Fruit fly (Drosophila melanogaster) whole organism, embryonic: ENCODE data around the gene CG3040.

ENCODE experiments used
- BtbVII ChIP-seq: fragments of 200-800 bp; sonication (Bioruptor generic); optimal IDR thresholded peaks from 3 replicates; lab custom pipeline; 2017; ENCODE audit warnings: missing biosample characterization, mild to moderate bottlenecking, missing genetic modification characterization
- CG10147 ChIP-seq: fragments of 200-800 bp; sonication (Bioruptor generic); optimal IDR thresholded peaks from 2 replicates; lab custom pipeline; 2019; ENCODE audit warnings: missing biosample characterization, mild to moderate bottlenecking, missing genetic modification characterization, moderate library complexity
- CG10366 ChIP-seq: fragments of 200-800 bp; sonication (Bioruptor generic); IDR thresholded peaks from 2 replicates; pipeline ENCODE4 v1.3.6; 2022; ENCODE audit warnings: missing biosample characterization, missing genetic modification characterization
- CG10979 ChIP-seq: fragments of 200-800 bp; sonication (Bioruptor generic); optimal IDR thresholded peaks from 2 replicates; lab custom pipeline; 2018; ENCODE audit warnings: missing biosample characterization, mild to moderate bottlenecking, missing genetic modification characterization, moderate library complexity
- CG11093 ChIP-seq: fragments of 200-800 bp; sonication (Bioruptor generic); IDR thresholded peaks from 3 replicates; pipeline ENCODE4 v1.3.6; 2022; ENCODE audit warnings: missing biosample characterization, missing genetic modification characterization
- CG11247 ChIP-seq: fragments of 200-800 bp; sonication (Bioruptor generic); IDR thresholded peaks from 2 replicates; pipeline ENCODE4 v1.3.6; 2022; ENCODE audit warnings: missing biosample characterization, missing genetic modification characterization
- CG12299 ChIP-seq: fragments of 200-800 bp; sonication (Bioruptor generic); optimal IDR thresholded peaks from 2 replicates; lab custom pipeline; 2018; ENCODE audit warnings: missing biosample characterization, mild to moderate bottlenecking, missing genetic modification characterization
- CG13123 ChIP-seq: fragments of 200-800 bp; sonication (Bioruptor generic); optimal IDR thresholded peaks from 2 replicates; lab custom pipeline; 2016; ENCODE audit warnings: missing biosample characterization, missing genetic modification characterization
- CG14050 ChIP-seq: fragments of 200-800 bp; sonication (Bioruptor generic); IDR thresholded peaks from 3 replicates; pipeline ENCODE4 v1.3.6; 2022; ENCODE audit warnings: missing biosample characterization, missing genetic modification characterization
- CG16779 ChIP-seq: fragments of 200-800 bp; sonication (Bioruptor generic); IDR thresholded peaks from 2 replicates; pipeline ENCODE4 v1.3.6; 2022; ENCODE audit warnings: missing biosample characterization, missing genetic modification characterization
- CG2129 ChIP-seq: fragments of 200-800 bp; sonication (Bioruptor generic); IDR thresholded peaks from 2 replicates; pipeline ENCODE4 v1.3.6; 2022; ENCODE audit warnings: missing biosample characterization, missing genetic modification characterization; ENCODE audit not compliant: partially characterized antibody
- CG2712 ChIP-seq: fragments of 200-800 bp; optimal IDR thresholded peaks from 3 replicates; lab custom pipeline; 2019; ENCODE audit warnings: missing biosample characterization, mild to moderate bottlenecking, missing genetic modification characterization, moderate library complexity
- CG32767 ChIP-seq: fragments of 200-800 bp; sonication (Bioruptor generic); IDR thresholded peaks from 2 replicates; pipeline ENCODE4 v1.3.6; 2022; ENCODE audit warnings: missing biosample characterization, missing genetic modification characterization
- CG34376 ChIP-seq: fragments of 200-800 bp; sonication (Bioruptor generic); optimal IDR thresholded peaks from 2 replicates; lab custom pipeline; 2018; ENCODE audit warnings: missing biosample characterization, mild to moderate bottlenecking, missing genetic modification characterization
- CG5245 ChIP-seq: fragments of 200-800 bp; sonication (Bioruptor generic); optimal IDR thresholded peaks from 3 replicates; lab custom pipeline; 2016; ENCODE audit warnings: missing biosample characterization, missing genetic modification characterization
- CG6654 ChIP-seq: fragments of 200-800 bp; sonication (Bioruptor generic); optimal IDR thresholded peaks from 2 replicates; lab custom pipeline; 2017; ENCODE audit warnings: missing biosample characterization, mild to moderate bottlenecking, missing genetic modification characterization
- CG8290 ChIP-seq, 3 experiments: fragments of 200-800 bp; sonication (Bioruptor generic); optimal IDR thresholded peaks; 2 replicates each; lab custom pipeline; 2016 to 2019; ENCODE audit warnings: missing biosample characterization in 3 of 3, missing genetic modification characterization in 3 of 3, mild to moderate bottlenecking in 2 of 3, moderate library complexity in 1 of 3
- CG9876 ChIP-seq: fragments of 200-800 bp; sonication (Bioruptor generic); optimal IDR thresholded peaks from 2 replicates; lab custom pipeline; 2016; ENCODE audit warnings: missing biosample characterization, missing genetic modification characterization
- CTCF ChIP-seq: fragments of 200-800 bp; sonication (Bioruptor generic); optimal IDR thresholded peaks from 2 replicates; lab custom pipeline; 2017; ENCODE audit warnings: missing biosample characterization, mild to moderate bottlenecking, missing genetic modification characterization, moderate library complexity
- E2f1 ChIP-seq: fragments of 200-800 bp; sonication (Bioruptor generic); IDR thresholded peaks from 2 replicates; pipeline ENCODE4 v1.3.6; 2022; ENCODE audit warnings: missing biosample characterization, missing genetic modification characterization
- Eip74EF ChIP-seq, 2 experiments: fragments of 200-800 bp in 1 of 2; fragments of >200 bp in 1 of 2; sonication (Bioruptor generic) in 1 of 2; optimal IDR thresholded peaks; 2 replicates each; lab custom pipeline; 2017 to 2019; ENCODE audit warnings: missing biosample characterization in 2 of 2, missing genetic modification characterization in 2 of 2, mild to moderate bottlenecking in 1 of 2, moderate library complexity in 1 of 2
- Elba2 ChIP-seq: fragments of 200-800 bp; sonication (Bioruptor generic); optimal IDR thresholded peaks from 3 replicates; lab custom pipeline; 2016; ENCODE audit warnings: missing biosample characterization, missing genetic modification characterization
- HHEX ChIP-seq: fragments of 200-800 bp; sonication (Bioruptor generic); optimal IDR thresholded peaks from 3 replicates; lab custom pipeline; 2017; ENCODE audit warnings: missing biosample characterization, mild to moderate bottlenecking, missing genetic modification characterization, missing genetic modification reagents
- HLH4C ChIP-seq: fragments of 200-800 bp; sonication (Bioruptor generic); IDR thresholded peaks from 3 replicates; pipeline ENCODE4 v1.3.6; 2022; ENCODE audit warnings: missing biosample characterization, missing genetic modification characterization; ENCODE audit not compliant: partially characterized antibody
- HLH54F ChIP-seq: fragments of 200-800 bp; sonication (Bioruptor generic); optimal IDR thresholded peaks from 3 replicates; lab custom pipeline; 2016; ENCODE audit warnings: missing biosample characterization, missing genetic modification characterization
- HLHmδ ChIP-seq: fragments of 200-800 bp; sonication (Bioruptor generic); optimal IDR thresholded peaks from 2 replicates; lab custom pipeline; 2018; ENCODE audit warnings: missing biosample characterization, mild to moderate bottlenecking, missing genetic modification characterization, moderate library complexity
- Hand ChIP-seq: fragments of 200-800 bp; sonication (Bioruptor generic); optimal IDR thresholded peaks from 2 replicates; lab custom pipeline; 2017; ENCODE audit warnings: mild to moderate bottlenecking, missing biosample characterization, missing genetic modification reagents, missing genetic modification characterization
- Hr51 ChIP-seq, 2 experiments: fragments of 200-800 bp; sonication (Bioruptor generic); optimal IDR thresholded peaks; 2 replicates in 1 of 2; 3 replicates in 1 of 2; lab custom pipeline; 2016 to 2018; ENCODE audit warnings: missing biosample characterization in 2 of 2, missing genetic modification characterization in 2 of 2, mild to moderate bottlenecking in 1 of 2, moderate library complexity in 1 of 2
- NC2α ChIP-seq: fragments of 200-800 bp; sonication (Bioruptor generic); optimal IDR thresholded peaks from 2 replicates; lab custom pipeline; 2016; ENCODE audit warnings: missing biosample characterization, missing genetic modification characterization
- Nf-YC ChIP-seq: fragments of 200-800 bp; optimal IDR thresholded peaks from 3 replicates; lab custom pipeline; 2019; ENCODE audit warnings: missing biosample characterization, mild to moderate bottlenecking, missing genetic modification characterization, moderate library complexity
- Pdp1 ChIP-seq, 2 experiments: fragments of 200-800 bp; sonication (Bioruptor generic); optimal IDR thresholded peaks; 3 replicates each; lab custom pipeline; 2016; ENCODE audit warnings: missing biosample characterization in 2 of 2, missing genetic modification characterization in 2 of 2, mild to moderate bottlenecking in 1 of 2, moderate library complexity in 1 of 2
- ash1 ChIP-seq: fragments of 200-800 bp; sonication (Bioruptor generic); optimal IDR thresholded peaks from 2 replicates; lab custom pipeline; 2018; ENCODE audit warnings: missing biosample characterization, mild to moderate bottlenecking, missing genetic modification characterization
- btn ChIP-seq: fragments of 200-800 bp; sonication (Bioruptor generic); optimal IDR thresholded peaks from 2 replicates; lab custom pipeline; 2016; ENCODE audit warnings: missing biosample characterization, missing genetic modification characterization
- cas ChIP-seq: fragments of 200-800 bp; sonication (Bioruptor generic); IDR thresholded peaks from 2 replicates; pipeline ENCODE4 v1.3.6; 2022; ENCODE audit warnings: missing biosample characterization, missing genetic modification characterization
- cwo ChIP-seq: fragments of 200-800 bp; sonication (Bioruptor generic); optimal IDR thresholded peaks from 3 replicates; lab custom pipeline; 2017; ENCODE audit warnings: missing biosample characterization, missing genetic modification characterization, mild to moderate bottlenecking, moderate library complexity, missing genetic modification reagents
- dpn ChIP-seq, 2 experiments: fragments of 200-800 bp; sonication (Bioruptor generic); optimal IDR thresholded peaks; 3 replicates each; lab custom pipeline; 2016; ENCODE audit warnings: missing biosample characterization in 2 of 2, missing genetic modification characterization in 2 of 2
- ftz-f1 ChIP-seq: fragments of 200-800 bp; sonication (Bioruptor generic); optimal IDR thresholded peaks from 2 replicates; lab custom pipeline; 2016; ENCODE audit warnings: missing biosample characterization, missing genetic modification characterization
- gcm2 ChIP-seq: fragments of 200-800 bp; sonication (Bioruptor generic); optimal IDR thresholded peaks from 2 replicates; lab custom pipeline; 2016; ENCODE audit warnings: missing biosample characterization, missing genetic modification characterization
- grn ChIP-seq: fragments of 200-800 bp; sonication (Bioruptor generic); optimal IDR thresholded peaks from 3 replicates; lab custom pipeline; 2017; ENCODE audit warnings: missing biosample characterization, missing genetic modification characterization
- hkb ChIP-seq, 2 experiments: fragments of 200-800 bp in 1 of 2; fragments of >200 bp in 1 of 2; sonication (Bioruptor generic) in 1 of 2; IDR thresholded peaks in 1 of 2; optimal IDR thresholded peaks in 1 of 2; 2 replicates each; pipeline versions ENCODE4 v1.3.6 to Lab custom; 2017 to 2022; ENCODE audit warnings: missing biosample characterization in 1 of 2, missing genetic modification characterization in 1 of 2
- kah ChIP-seq: fragments of 200-800 bp; sonication (Bioruptor generic); optimal IDR thresholded peaks from 2 replicates; lab custom pipeline; 2018; ENCODE audit warnings: missing biosample characterization, mild to moderate bottlenecking, missing genetic modification characterization
- oc ChIP-seq: fragments of 200-800 bp; sonication (Bioruptor generic); optimal IDR thresholded peaks from 2 replicates; lab custom pipeline; 2018; ENCODE audit warnings: missing biosample characterization, mild to moderate bottlenecking, missing genetic modification characterization, moderate library complexity
- pros ChIP-seq: fragments of 200-800 bp; sonication (Bioruptor generic); optimal IDR thresholded peaks from 3 replicates; lab custom pipeline; 2019; ENCODE audit warnings: missing biosample characterization, mild to moderate bottlenecking, missing genetic modification characterization, moderate library complexity
- sens ChIP-seq: fragments of 200-800 bp; sonication (Bioruptor generic); peaks from one replicate; lab custom pipeline; 2016; ENCODE audit warnings: missing biosample characterization, missing genetic modification characterization
- slp2 ChIP-seq: fragments of 200-800 bp; sonication (Bioruptor generic); optimal IDR thresholded peaks from 2 replicates; lab custom pipeline; 2016; ENCODE audit warnings: missing biosample characterization, missing genetic modification characterization
- tio ChIP-seq: fragments of 200-800 bp; sonication (Bioruptor generic); optimal IDR thresholded peaks from 2 replicates; lab custom pipeline; 2017; ENCODE audit warnings: missing biosample characterization, missing genetic modification characterization, inconsistent platforms
- vnd ChIP-seq: fragments of 200-800 bp; sonication (Bioruptor generic); IDR thresholded peaks from 3 replicates; pipeline ENCODE4 v1.3.6; 2022; ENCODE audit warnings: missing biosample characterization, missing genetic modification characterization; ENCODE audit not compliant: partially characterized antibody
- wor ChIP-seq: fragments of 200-800 bp; sonication (Bioruptor generic); IDR thresholded peaks from 2 replicates; pipeline ENCODE4 v1.3.6; 2022; ENCODE audit warnings: missing biosample characterization, missing genetic modification characterization

The CG3040 gene

dm6 chrX:7005444-7005843, 32.3 kb upstream of the CG3040 start:
- TF ChIP-seq kah (no peak), CG9876 (GFP tag; lab: Kevin White, UChicago) (no peak), dpn (GFP tag; optimal IDR thresholded peaks at IDR 0.05; lab: Kevin White, UChicago) (no peak), CTCF (GFP tag; lab: Kevin White, UChicago) (peak; percentile 82), CG8290 (GFP tag; optimal IDR thresholded peaks at IDR 0.05; lab: Kevin White, UChicago) (peak; percentile 8), CG8290 (tag; optimal IDR thresholded peaks at IDR 0.05; lab: Kevin White, UChicago) (no peak), CG16779 (GFP tag; lab: Robert Waterston, UW) (no peak), CG2712 (no peak), HLH4C (GFP tag; lab: Robert Waterston, UW) (no peak), Elba2 (GFP tag; lab: Kevin White, UChicago) (no peak), CG10366 (no peak), CG10147 (GFP tag; lab: Kevin White, UChicago) (no peak), CG11093 (GFP tag; lab: Robert Waterston, UW) (no peak), BtbVII (GFP tag; lab: Kevin White, UChicago) (no peak), Pdp1 (GFP tag; optimal IDR thresholded peaks at IDR 0.05; lab: Kevin White, UChicago) (peak in 1 of 2 experiments; percentile 36), cwo (GFP tag; lab: Kevin White, UChicago) (no peak), grn (GFP tag; lab: Kevin White, UChicago) (no peak), HLHmδ (GFP tag; lab: Kevin White, UChicago) (no peak), sens (GFP tag; lab: Kevin White, UChicago) (peak; percentile 35), oc (no peak), slp2 (GFP tag; lab: Kevin White, UChicago) (no peak), CG34376 (GFP tag; lab: Kevin White, UChicago) (no peak), Hr51 (GFP tag; optimal IDR thresholded peaks at IDR 0.05; lab: Kevin White, UChicago) (no peak)

dm6 chrX:7004101-7004700, 31.0 kb upstream of the CG3040 start:
- TF ChIP-seq CG5245, result peak; percentile 59
- peak; percentile 83 for TF ChIP-seq CG12299 (tag; lab: Kevin White, UChicago)
- peak; percentile 93 for TF ChIP-seq CG13123 (GFP tag; lab: Kevin White, UChicago)
- TF ChIP-seq CG11247 (GFP tag; lab: Robert Waterston, UW), result peak; percentile 67
- TF ChIP-seq CG2129 (GFP tag; lab: Robert Waterston, UW), result no peak
- peak; percentile 40; the same call in 1 of the 2 replicates for TF ChIP-seq cas (GFP tag; lab: Robert Waterston, UW)
- TF ChIP-seq tio (GFP tag; lab: Kevin White, UChicago), result peak; percentile 88
- peak; percentile 66; the same call in 1 of the 2 replicates for TF ChIP-seq E2f1 (GFP tag; lab: Robert Waterston, UW)
- TF ChIP-seq btn (GFP tag; lab: Kevin White, UChicago), result peak; percentile 88
- peak; percentile 22 for TF ChIP-seq Nf-YC (tag; lab: Kevin White, UChicago)
- peak; percentile 20 for TF ChIP-seq pros (GFP tag; lab: Kevin White, UChicago)
- peak; percentile 40; the same call in 1 of the 3 replicates for TF ChIP-seq CG14050 (GFP tag; lab: Robert Waterston, UW)
- peak; percentile 75 for TF ChIP-seq CG10979 (tag; lab: Kevin White, UChicago)
- no peak for TF ChIP-seq vnd (GFP tag; lab: Robert Waterston, UW)
- TF ChIP-seq ftz-f1 (GFP tag; lab: Kevin White, UChicago), result no peak
- TF ChIP-seq HLH4C (GFP tag; lab: Robert Waterston, UW), result no peak
- TF ChIP-seq wor (GFP tag; lab: Robert Waterston, UW), result no peak
- peak; percentile 41 for TF ChIP-seq CG10147 (GFP tag; lab: Kevin White, UChicago)
- TF ChIP-seq gcm2 (GFP tag; lab: Kevin White, UChicago), result peak; percentile 71
- no peak for TF ChIP-seq hkb (optimal IDR thresholded peaks at IDR 0.05; lab: Kevin White, UChicago)
- TF ChIP-seq hkb (GFP tag; IDR thresholded peaks at IDR 0.05; lab: Robert Waterston, UW), result peak; percentile 86
- peak; percentile 90 for TF ChIP-seq NC2α (GFP tag; lab: Kevin White, UChicago)
- no peak for TF ChIP-seq Hand (GFP tag; lab: Kevin White, UChicago)
- peak; percentile 44 for TF ChIP-seq ash1 (GFP tag; lab: Kevin White, UChicago)
- TF ChIP-seq HLH54F (GFP tag; lab: Kevin White, UChicago), result peak; percentile 26
- TF ChIP-seq Eip74EF (GFP tag; optimal IDR thresholded peaks at IDR 0.05; lab: Kevin White, UChicago), result peak in 1 of 2 experiments; percentile 52
- peak; percentile 39 for TF ChIP-seq CG34376 (GFP tag; lab: Kevin White, UChicago)
- TF ChIP-seq HHEX (GFP tag; lab: Kevin White, UChicago), result peak; percentile 86
- TF ChIP-seq CG32767 (GFP tag; lab: Robert Waterston, UW), result peak; percentile 65
- TF ChIP-seq CG6654 (GFP tag; lab: Kevin White, UChicago), result peak; percentile 32
